Worm (Caenorhabditis elegans) whole organism, L3 larva: ENCODE data around the gene F43C11.3.

Source experiments
- aly-2 ChIP-seq: fragments of 150-350 bp; optimal IDR thresholded peaks from 2 replicates; lab custom pipeline; 2014; ENCODE audit warnings: missing biosample characterization, missing genetic modification characterization
- egl-27 ChIP-seq: sonication (generic microtip); optimal IDR thresholded peaks from 4 replicates; lab custom pipeline; 2017; ENCODE audit warnings: missing biosample characterization, missing genetic modification reagents, missing genetic modification characterization
- elt-2 ChIP-seq: sonication (generic microtip); optimal IDR thresholded peaks from 2 replicates; lab custom pipeline; 2016; ENCODE audit warnings: missing genetic modification reagents, mild to moderate bottlenecking, missing genetic modification characterization, missing compliant biosample characterization
- elt-3 ChIP-seq, 3 experiments: fragments of 150-350 bp in 1 of 3; sonication (generic microtip) in 2 of 3; optimal IDR thresholded peaks; 2 replicates in 2 of 3; 4 replicates in 1 of 3; lab custom pipeline; 2014 to 2017; ENCODE audit warnings: missing biosample characterization in 3 of 3, missing genetic modification characterization in 3 of 3
- eor-1 ChIP-seq, 2 experiments: fragments of 150-350 bp; optimal IDR thresholded peaks; 2 replicates each; lab custom pipeline; 2014 to 2018; ENCODE audit warnings: missing biosample characterization in 2 of 2, missing genetic modification characterization in 2 of 2
- jun-1 ChIP-seq: fragments of 150-350 bp; optimal IDR thresholded peaks from 2 replicates; lab custom pipeline; 2014; ENCODE audit warnings: missing biosample characterization, missing genetic modification reagents, missing genetic modification characterization
- nhr-11 ChIP-seq: fragments of 150-350 bp; optimal IDR thresholded peaks from 2 replicates; lab custom pipeline; 2014; ENCODE audit warnings: missing biosample characterization, missing genetic modification characterization
- nhr-43 ChIP-seq: sonication (generic microtip); optimal IDR thresholded peaks from 2 replicates; lab custom pipeline; 2016; ENCODE audit warnings: mild to moderate bottlenecking, missing genetic modification characterization, missing compliant biosample characterization; ENCODE audit not compliant: poor library complexity, severe bottlenecking
- nhr-76 ChIP-seq: fragments of 150-350 bp; sonication (generic microtip); optimal IDR thresholded peaks from 5 replicates; lab custom pipeline; 2014; ENCODE audit warnings: missing biosample characterization, missing genetic modification characterization
- nhr-77 ChIP-seq: fragments of 150-350 bp; optimal IDR thresholded peaks from 2 replicates; lab custom pipeline; 2014; ENCODE audit warnings: missing biosample characterization, missing genetic modification characterization
- pqm-1 ChIP-seq: fragments of 150-350 bp; optimal IDR thresholded peaks from 2 replicates; lab custom pipeline; 2017; ENCODE audit warnings: missing biosample characterization, missing genetic modification characterization, inconsistent platforms
- skn-1 ChIP-seq: fragments of 150-350 bp; optimal IDR thresholded peaks from 2 replicates; lab custom pipeline; 2014; ENCODE audit warnings: missing biosample characterization, missing genetic modification characterization
- tbx-2 ChIP-seq: sonication (generic microtip); optimal IDR thresholded peaks from 2 replicates; lab custom pipeline; 2016; ENCODE audit warnings: mild to moderate bottlenecking, missing genetic modification characterization, missing compliant biosample characterization
- zag-1 ChIP-seq: fragments of 150-350 bp; optimal IDR thresholded peaks from 2 replicates; lab custom pipeline; 2014; ENCODE audit warnings: missing biosample characterization, missing genetic modification characterization
- ztf-11 ChIP-seq: fragments of 150-350 bp; optimal IDR thresholded peaks from 2 replicates; lab custom pipeline; 2014; ENCODE audit warnings: missing biosample characterization, missing genetic modification characterization

Gene F43C11.3

DNA sequence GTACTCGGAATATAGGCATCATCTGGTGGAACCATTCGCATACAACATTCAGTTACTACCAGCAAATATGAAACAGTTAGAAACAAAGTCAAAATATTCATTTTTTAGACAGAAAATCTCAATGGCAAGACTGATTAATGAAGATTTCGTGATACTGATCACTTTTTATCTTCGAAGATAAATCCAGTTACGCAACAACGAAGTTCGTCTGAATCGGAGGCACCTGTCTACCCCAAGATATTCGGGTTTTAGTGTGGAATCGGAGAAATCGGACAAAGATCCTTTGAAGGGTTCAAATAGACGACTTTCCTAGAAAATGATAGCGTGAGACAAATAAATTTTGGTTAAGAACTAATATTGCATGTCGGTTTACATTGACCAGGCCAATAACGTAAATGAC, 42.8 kb downstream of the F43C11.3 start, which contains the start of gene F16G10.13:
F16G10.13 (minus strand) TSS at position 101 of the 400 bp plus-strand sequence.
- TF ChIP-seq tbx-2 = no peak
- no peak for TF ChIP-seq aly-2 (tag; lab: Kevin White, UChicago)
- TF ChIP-seq nhr-11 (tag; lab: Kevin White, UChicago) = no peak
- TF ChIP-seq skn-1 = no peak
- TF ChIP-seq pqm-1 (tag; lab: Kevin White, UChicago) = no peak
- no peak for TF ChIP-seq jun-1 (tag; lab: Kevin White, UChicago)
- TF ChIP-seq eor-1 (tag; optimal IDR thresholded peaks at IDR 0.05; lab: Kevin White, UChicago) = no peak

DNA sequence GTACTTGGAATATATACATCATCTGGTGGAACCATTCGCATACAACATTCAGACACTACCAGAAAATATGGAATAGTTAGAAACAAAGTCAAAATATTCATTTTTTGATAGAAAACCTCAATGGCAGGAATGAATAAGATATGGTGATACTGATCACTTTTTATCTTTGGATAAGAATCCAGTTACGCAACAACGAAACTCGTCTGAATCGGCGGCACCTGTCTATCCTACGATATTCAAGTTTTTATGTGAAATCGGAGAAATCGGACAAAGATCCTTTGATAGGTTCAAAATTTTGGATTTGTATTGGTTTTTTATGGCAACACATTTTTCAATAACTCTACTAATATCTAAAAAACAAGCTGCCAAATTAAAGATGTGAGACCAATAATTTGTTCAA, 45.8 kb downstream of the F43C11.3 start, which contains the start of gene F16G10.14:
F16G10.14 (minus strand) TSS at position 101 of the 400 bp plus-strand sequence.
- TF ChIP-seq pqm-1 (tag; lab: Kevin White, UChicago) (no peak), ztf-11 (tag; lab: Kevin White, UChicago) (no peak), zag-1 (tag; lab: Kevin White, UChicago) (no peak), egl-27 (no peak), nhr-76 (tag; lab: Kevin White, UChicago) (no peak), jun-1 (tag; lab: Kevin White, UChicago) (no peak), elt-2 (no peak)
- TF ChIP-seq, all 47 proteins: peak for 0

DNA sequence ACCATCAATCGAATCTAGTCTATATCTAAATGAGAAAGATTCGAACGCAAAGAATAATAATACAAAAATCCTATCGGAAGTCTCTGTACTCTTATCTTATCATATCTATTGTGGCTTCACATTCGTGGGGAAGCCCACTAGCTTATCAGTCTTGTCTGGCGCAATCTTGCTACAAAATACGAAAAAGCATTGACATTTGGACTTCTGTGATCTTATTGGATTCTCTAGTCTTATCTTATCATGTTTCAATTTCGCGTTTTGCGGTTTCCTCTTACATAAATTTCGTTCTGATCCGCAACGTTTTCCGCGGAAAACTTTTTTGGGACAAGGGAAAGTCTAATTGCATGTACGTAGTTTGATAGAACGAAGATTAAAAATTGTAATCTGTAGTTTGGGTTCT, 46.7 kb downstream of the F43C11.3 start:
- peak; percentile 86 for TF ChIP-seq nhr-43 (tag; lab: Kevin White, UChicago)
- TF ChIP-seq elt-3 (tag; optimal IDR thresholded peaks at IDR 0.05; lab: Kevin White, UChicago) = peak; percentile 14 to 96 (median 93)
- TF ChIP-seq nhr-77 (tag; lab: Kevin White, UChicago) = no peak
